Worm (Caenorhabditis elegans) whole organism, L1 larva: ENCODE results near the gene prx-1.

Source experiments
- C04F5.9 ChIP-seq: sonication (generic microtip); optimal IDR thresholded peaks from 2 replicates; lab custom pipeline; 2016; ENCODE audit warnings: missing genetic modification characterization, missing compliant biosample characterization
- F16B12.6 ChIP-seq: fragments of 150-350 bp; optimal IDR thresholded peaks from 2 replicates; lab custom pipeline; 2014; ENCODE audit warnings: missing biosample characterization, missing genetic modification characterization
- ceh-8 ChIP-seq: fragments of 200-800 bp; sonication (Bioruptor generic); optimal IDR thresholded peaks from 2 replicates; lab custom pipeline; 2018; ENCODE audit warnings: mild to moderate bottlenecking, missing genetic modification characterization, moderate library complexity, missing compliant biosample characterization
- ceh-82 ChIP-seq, 3 experiments: fragments of 150-350 bp in 1 of 3; sonication (generic microtip) in 2 of 3; optimal IDR thresholded peaks; 2 replicates each; lab custom pipeline; 2014 to 2017; ENCODE audit warnings: missing biosample characterization in 3 of 3, missing genetic modification characterization in 3 of 3
- ces-1 ChIP-seq: fragments of 150-350 bp; optimal IDR thresholded peaks from 2 replicates; lab custom pipeline; 2014; ENCODE audit warnings: missing biosample characterization, missing genetic modification reagents, missing genetic modification characterization
- dsc-1 ChIP-seq: sonication (generic microtip); optimal IDR thresholded peaks from 2 replicates; lab custom pipeline; 2016; ENCODE audit warnings: mild to moderate bottlenecking, missing genetic modification characterization, missing compliant biosample characterization
- efl-1 ChIP-seq, 4 experiments: fragments of 150-350 bp; optimal IDR thresholded peaks in 3 of 4; peaks in 1 of 4; 1 replicate in 1 of 4; 2 replicates in 3 of 4; lab custom pipeline; 2014; ENCODE audit warnings: missing biosample characterization in 2 of 4, missing genetic modification characterization in 2 of 4, missing genetic modification reagents in 2 of 4
- efl-3 ChIP-seq: fragments of 200-800 bp; sonication (Bioruptor generic); optimal IDR thresholded peaks from 2 replicates; lab custom pipeline; 2018; ENCODE audit warnings: mild to moderate bottlenecking, missing genetic modification characterization, missing compliant biosample characterization
- egl-13 ChIP-seq: sonication (generic microtip); optimal IDR thresholded peaks from 2 replicates; lab custom pipeline; 2016; ENCODE audit warnings: missing genotype, missing genetic modification reagents, missing genetic modification characterization, missing compliant biosample characterization
- elt-3 ChIP-seq, 6 experiments: fragments of 150-350 bp in 1 of 6; sonication (generic microtip); optimal IDR thresholded peaks; 2 replicates each; lab custom pipeline; 2017 to 2018; ENCODE audit warnings: missing biosample characterization in 6 of 6, missing genetic modification characterization in 6 of 6, inconsistent platforms in 1 of 6
- ets-5 ChIP-seq: fragments of 200-800 bp; sonication (Bioruptor generic); IDR thresholded peaks from 2 replicates; pipeline ENCODE4 v1.3.6; 2022; ENCODE audit warnings: missing genetic modification characterization, missing compliant biosample characterization
- fkh-10 ChIP-seq: sonication (generic microtip); optimal IDR thresholded peaks from 2 replicates; lab custom pipeline; 2017; ENCODE audit warnings: missing biosample characterization, missing genetic modification reagents, missing genetic modification characterization
- fkh-4 ChIP-seq: sonication (generic microtip); optimal IDR thresholded peaks from 2 replicates; lab custom pipeline; 2016; ENCODE audit warnings: missing compliant biosample characterization, missing genetic modification characterization, borderline replicate concordance
- fos-1 ChIP-seq: fragments of 150-350 bp; optimal IDR thresholded peaks from 2 replicates; lab custom pipeline; 2014; ENCODE audit warnings: missing biosample characterization, missing genetic modification characterization
- hlh-17 ChIP-seq: fragments of 200-800 bp; sonication (Bioruptor generic); optimal IDR thresholded peaks from 2 replicates; lab custom pipeline; 2018; ENCODE audit warnings: missing genetic modification characterization, mild to moderate bottlenecking, missing compliant biosample characterization, moderate library complexity, borderline replicate concordance
- hlh-4 ChIP-seq: sonication (generic microtip); optimal IDR thresholded peaks from 2 replicates; lab custom pipeline; 2016; ENCODE audit warnings: mild to moderate bottlenecking, missing genetic modification characterization, missing compliant biosample characterization
- hpl-2 ChIP-seq: fragments of 150-350 bp; optimal IDR thresholded peaks from 2 replicates; lab custom pipeline; 2014; ENCODE audit warnings: missing biosample characterization, missing genetic modification reagents, missing genetic modification characterization
- lin-13 ChIP-seq: fragments of 150-350 bp; optimal IDR thresholded peaks from 2 replicates; lab custom pipeline; 2014; ENCODE audit warnings: missing biosample characterization, missing genetic modification reagents, missing genetic modification characterization
- lin-14 ChIP-seq: fragments of 200-800 bp; sonication (Bioruptor generic); optimal IDR thresholded peaks from 2 replicates; lab custom pipeline; 2018; ENCODE audit warnings: mild to moderate bottlenecking, missing genetic modification characterization, moderate library complexity, missing compliant biosample characterization
- mab-9 ChIP-seq: fragments of 200-800 bp; sonication (Bioruptor generic); IDR thresholded peaks from 2 replicates; pipeline ENCODE4 v1.3.6; 2022; ENCODE audit warnings: missing genetic modification reagents, missing genetic modification characterization, missing compliant biosample characterization
- mep-1 ChIP-seq: fragments of 150-350 bp; optimal IDR thresholded peaks from 2 replicates; lab custom pipeline; 2014; ENCODE audit warnings: missing biosample characterization, missing genetic modification characterization
- nhr-11 ChIP-seq: fragments of 150-350 bp; optimal IDR thresholded peaks from 2 replicates; lab custom pipeline; 2014; ENCODE audit warnings: missing biosample characterization, missing genetic modification characterization
- nhr-12 ChIP-seq: sonication (generic microtip); optimal IDR thresholded peaks from 2 replicates; lab custom pipeline; 2017; ENCODE audit warnings: missing biosample characterization, missing genetic modification characterization
- nhr-20 ChIP-seq: sonication (generic microtip); optimal IDR thresholded peaks from 2 replicates; lab custom pipeline; 2016; ENCODE audit warnings: mild to moderate bottlenecking, missing genetic modification characterization, missing compliant biosample characterization
- nhr-28 ChIP-seq: fragments of 150-350 bp; optimal IDR thresholded peaks from 2 replicates; lab custom pipeline; 2014; ENCODE audit warnings: missing biosample characterization, missing genetic modification characterization
- nhr-71 ChIP-seq: sonication (generic microtip); optimal IDR thresholded peaks from 2 replicates; lab custom pipeline; 2016; ENCODE audit warnings: mild to moderate bottlenecking, missing genetic modification characterization, moderate library complexity, missing compliant biosample characterization
- nhr-76 ChIP-seq: sonication (generic microtip); optimal IDR thresholded peaks from 2 replicates; lab custom pipeline; 2017; ENCODE audit warnings: missing biosample characterization, missing genetic modification characterization
- nhr-77 ChIP-seq: fragments of 150-350 bp; optimal IDR thresholded peaks from 2 replicates; lab custom pipeline; 2014; ENCODE audit warnings: missing biosample characterization, missing genetic modification characterization
- nhr-90 ChIP-seq: sonication (generic microtip); optimal IDR thresholded peaks from 2 replicates; lab custom pipeline; 2016; ENCODE audit warnings: mild to moderate bottlenecking, missing genetic modification characterization, missing compliant biosample characterization; ENCODE audit not compliant: poor library complexity
- snu-23 ChIP-seq: sonication (generic microtip); optimal IDR thresholded peaks from 2 replicates; lab custom pipeline; 2016; ENCODE audit warnings: missing genetic modification characterization, missing compliant biosample characterization
- sox-4 ChIP-seq: sonication (generic microtip); optimal IDR thresholded peaks from 2 replicates; lab custom pipeline; 2016; ENCODE audit warnings: missing genetic modification characterization, missing compliant biosample characterization
- sptf-1 ChIP-seq: fragments of 150-350 bp; optimal IDR thresholded peaks from 2 replicates; lab custom pipeline; 2014; ENCODE audit warnings: missing biosample characterization, missing genetic modification characterization
- swsn-7 ChIP-seq: sonication (generic microtip); optimal IDR thresholded peaks from 2 replicates; lab custom pipeline; 2016; ENCODE audit warnings: missing genetic modification characterization, missing compliant biosample characterization
- tbx-2 ChIP-seq: sonication (generic microtip); optimal IDR thresholded peaks from 2 replicates; lab custom pipeline; 2016; ENCODE audit warnings: missing genetic modification characterization, missing compliant biosample characterization
- tlp-1 ChIP-seq: fragments of 150-350 bp; optimal IDR thresholded peaks from 2 replicates; lab custom pipeline; 2014; ENCODE audit warnings: missing biosample characterization, missing genetic modification characterization
- unc-130 ChIP-seq: fragments of 150-350 bp; optimal IDR thresholded peaks from 2 replicates; lab custom pipeline; 2017; ENCODE audit warnings: missing biosample characterization, missing genetic modification characterization, inconsistent platforms
- unc-62 ChIP-seq: fragments of 150-350 bp; optimal IDR thresholded peaks from 2 replicates; lab custom pipeline; 2014; ENCODE audit warnings: missing biosample characterization, missing genetic modification reagents, missing genetic modification characterization
- unc-98 ChIP-seq: fragments of 200-800 bp; sonication (Bioruptor generic); IDR thresholded peaks from 2 replicates; pipeline ENCODE4 v1.3.6; 2022; ENCODE audit warnings: missing genetic modification characterization, missing compliant biosample characterization
- zag-1 ChIP-seq: fragments of 150-350 bp; optimal IDR thresholded peaks from 2 replicates; lab custom pipeline; 2014; ENCODE audit warnings: missing biosample characterization, missing genetic modification characterization
- zip-4 ChIP-seq: fragments of 200-800 bp; sonication (Bioruptor generic); optimal IDR thresholded peaks from 2 replicates; lab custom pipeline; 2018; ENCODE audit warnings: mild to moderate bottlenecking, missing genetic modification characterization, moderate library complexity, missing compliant biosample characterization
- ztf-11 ChIP-seq, 2 experiments: sonication (generic microtip); optimal IDR thresholded peaks; 2 replicates each; lab custom pipeline; 2016 to 2017; ENCODE audit warnings: missing genetic modification characterization in 2 of 2, missing biosample characterization in 1 of 2, missing compliant biosample characterization in 1 of 2

prx-1 gene

DNA sequence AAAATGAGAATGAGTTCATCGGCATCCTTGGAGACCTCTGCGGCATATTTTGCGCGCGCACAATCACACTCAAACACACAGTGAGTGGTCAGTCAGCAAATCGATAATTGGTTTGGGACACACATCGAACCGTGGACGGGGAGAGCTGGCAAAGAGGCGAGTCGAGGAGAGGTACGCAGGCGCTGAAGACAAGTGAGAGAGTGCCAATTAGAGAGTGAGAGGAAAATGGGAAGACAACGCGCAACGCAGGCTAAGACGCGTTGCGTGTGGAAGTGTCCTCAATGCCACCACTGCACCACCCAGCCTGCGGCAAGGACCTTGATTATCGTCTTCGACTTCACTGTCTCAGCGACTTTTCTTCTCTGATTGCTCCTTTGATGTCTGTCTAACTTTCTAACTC, 16.5 kb upstream of the prx-1 start (continued):
- TF ChIP-seq unc-62 (GFP tag; lab: Kevin White, UChicago), result no peak
- peak; percentile 45 for TF ChIP-seq nhr-77 (tag; lab: Kevin White, UChicago)
- TF ChIP-seq hlh-17 (GFP tag; lab: Kevin White, UChicago), result no peak
- TF ChIP-seq fkh-10, result peak; percentile 74
- no peak for TF ChIP-seq mab-9 (GFP tag; lab: Robert Waterston, UW)
- TF ChIP-seq ceh-82 (tag; optimal IDR thresholded peaks at IDR 0.05; lab: Kevin White, UChicago), result peak; percentile 63 to 72 (median 65)
- TF ChIP-seq sptf-1 (tag; lab: Kevin White, UChicago), result no peak
- TF ChIP-seq unc-130 (tag; lab: Kevin White, UChicago), result no peak
- TF ChIP-seq hlh-4 (tag; lab: Kevin White, UChicago), result no peak

DNA sequence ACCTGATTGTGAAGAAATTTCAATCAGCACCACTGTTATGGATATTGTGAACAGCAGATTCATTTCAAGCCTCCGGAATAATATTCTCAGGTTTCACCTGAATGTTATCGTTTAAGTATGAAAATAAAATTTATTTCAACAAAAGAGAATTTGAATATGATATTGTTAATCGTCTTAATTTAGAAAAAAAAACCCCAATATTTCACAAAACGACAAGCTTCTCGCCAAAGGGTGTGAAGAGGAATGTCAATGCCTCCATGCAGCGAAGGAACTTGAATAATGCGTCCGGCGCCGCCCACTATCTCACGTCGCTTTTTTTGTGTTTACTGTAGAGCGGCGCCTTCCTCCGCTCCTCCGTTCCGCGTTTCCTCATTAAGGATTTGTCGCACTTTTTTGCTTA, 10.6 kb upstream of the prx-1 start, which contains the start of gene C11H1.5:
C11H1.5 (minus strand) TSS at position 101 of the 400 bp plus-strand sequence.
- no peak for TF ChIP-seq C04F5.9 (tag; lab: Kevin White, UChicago)
- TF ChIP-seq lin-13 (GFP tag; lab: Kevin White, UChicago), result no peak
- no peak for TF ChIP-seq egl-13 (tag; lab: Kevin White, UChicago)
- no peak for TF ChIP-seq nhr-90 (tag; lab: Kevin White, UChicago)
- no peak for TF ChIP-seq nhr-28 (tag; lab: Kevin White, UChicago)
- TF ChIP-seq hpl-2 (GFP tag; lab: Kevin White, UChicago), result no peak
- no peak for TF ChIP-seq nhr-76
- no peak for TF ChIP-seq zag-1 (tag; lab: Kevin White, UChicago)
- TF ChIP-seq tbx-2 (tag; lab: Kevin White, UChicago), result no peak
- no peak for TF ChIP-seq nhr-71
- TF ChIP-seq F16B12.6, result no peak
- no peak for TF ChIP-seq nhr-12 (tag; lab: Kevin White, UChicago)

DNA sequence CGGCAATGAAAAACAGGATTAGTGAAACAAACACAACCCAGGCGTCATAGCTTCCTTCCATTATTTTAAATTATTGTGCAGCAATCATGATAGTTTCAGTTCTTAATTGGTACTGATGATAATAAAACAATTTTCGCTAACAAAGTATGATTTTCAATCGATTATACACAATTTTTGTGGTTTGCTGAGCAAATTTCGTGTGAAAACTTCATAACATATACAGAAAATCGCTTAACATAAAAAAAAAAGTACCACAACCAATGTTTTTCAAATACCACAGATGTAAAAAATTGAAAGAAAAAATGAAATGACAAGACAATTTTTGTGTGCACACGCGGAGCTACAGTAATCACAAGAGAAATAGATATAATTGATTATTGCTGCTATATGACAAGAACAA, 6.1 kb upstream of the prx-1 start, which contains the start of gene gphr-2:
gphr-2 (minus strand) TSS at position 101 of the 400 bp plus-strand sequence.
- TF ChIP-seq lin-14 (GFP tag; lab: Kevin White, UChicago), result no peak
- no peak for TF ChIP-seq fkh-4 (tag; lab: Kevin White, UChicago)
- no peak for TF ChIP-seq ceh-8
- no peak for TF ChIP-seq ces-1 (GFP tag; lab: Kevin White, UChicago)
- TF ChIP-seq elt-3 (tag; optimal IDR thresholded peaks at IDR 0.05; lab: Kevin White, UChicago), result no peak
- no peak for TF ChIP-seq snu-23
- TF ChIP-seq dsc-1 (tag; lab: Kevin White, UChicago), result no peak
- no peak for TF ChIP-seq hlh-4 (tag; lab: Kevin White, UChicago)
- TF ChIP-seq unc-130 (tag; lab: Kevin White, UChicago), result no peak
- TF ChIP-seq fos-1 (tag; lab: Kevin White, UChicago), result no peak
- no peak for TF ChIP-seq unc-98 (GFP tag; lab: Robert Waterston, UW)
- TF ChIP-seq F16B12.6, result no peak
- TF ChIP-seq efl-3, result no peak
- no peak for TF ChIP-seq nhr-11
- TF ChIP-seq mep-1 (tag; lab: Kevin White, UChicago), result no peak
- TF ChIP-seq swsn-7 (tag; lab: Kevin White, UChicago), result no peak
- TF ChIP-seq nhr-77 (tag; lab: Kevin White, UChicago), result no peak
- no peak for TF ChIP-seq sox-4 (tag; lab: Kevin White, UChicago)

DNA sequence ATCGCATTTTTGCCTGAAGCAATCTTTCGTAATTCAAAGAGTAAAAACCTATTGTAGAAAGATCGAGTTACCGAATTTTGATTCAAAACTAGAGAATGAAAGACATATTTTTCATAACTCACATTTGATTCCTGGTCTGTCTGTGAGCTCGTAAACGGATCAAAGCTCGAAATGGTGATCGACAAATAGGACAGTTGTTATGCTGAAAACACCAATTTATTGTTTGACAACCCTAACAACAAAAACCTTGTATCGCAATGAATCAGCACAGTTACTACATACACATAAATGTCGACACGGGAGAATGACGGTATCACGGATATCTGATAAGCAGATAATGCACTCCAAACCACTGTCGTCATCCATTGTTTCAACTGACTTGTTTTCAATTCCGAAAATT, 4.1 kb upstream of the prx-1 start:
- no peak for TF ChIP-seq nhr-20 (tag; lab: Kevin White, UChicago)
- TF ChIP-seq ztf-11 (tag; optimal IDR thresholded peaks at IDR 0.05; lab: Kevin White, UChicago), result no peak
- no peak for TF ChIP-seq tlp-1 (tag; lab: Kevin White, UChicago)
- no peak for TF ChIP-seq ets-5 (GFP tag; lab: Robert Waterston, UW)
- TF ChIP-seq efl-1 (optimal IDR thresholded peaks at IDR 0.05; lab: Kevin White, UChicago), result no peak
- TF ChIP-seq efl-1 (GFP tag; optimal IDR thresholded peaks at IDR 0.05 in 1 of 2; lab: Kevin White, UChicago), result no peak
- TF ChIP-seq zip-4 (GFP tag; lab: Kevin White, UChicago), result no peak
